Worm (Caenorhabditis elegans) whole organism, mixed stage, embryonic: Measurements from ENCODE around the gene scl-2.

Source experiments
- M03D4.4 ChIP-seq: sonication (generic microtip); optimal IDR thresholded peaks from 2 replicates; lab custom pipeline; 2017; ENCODE audit warnings: mild to moderate bottlenecking, missing genetic modification characterization, missing compliant biosample characterization
- bed-3 ChIP-seq: fragments of 200-800 bp; sonication (Bioruptor generic); optimal IDR thresholded peaks from 3 replicates; lab custom pipeline; 2018; ENCODE audit warnings: mild to moderate bottlenecking, missing genetic modification characterization, moderate library complexity, missing compliant biosample characterization
- ceh-39 ChIP-seq: fragments of 150-350 bp; optimal IDR thresholded peaks from 2 replicates; lab custom pipeline; 2014; ENCODE audit warnings: missing biosample characterization, missing genetic modification characterization
- ceh-43 ChIP-seq: fragments of 200-800 bp; sonication (Bioruptor generic); optimal IDR thresholded peaks from 2 replicates; lab custom pipeline; 2018; ENCODE audit warnings: mild to moderate bottlenecking, missing genetic modification characterization, moderate library complexity, missing compliant biosample characterization
- ceh-83 ChIP-seq: fragments of 200-800 bp; sonication (Bioruptor generic); optimal IDR thresholded peaks from 2 replicates; lab custom pipeline; 2018; ENCODE audit warnings: mild to moderate bottlenecking, missing genetic modification characterization, missing compliant biosample characterization
- ces-1 ChIP-seq: fragments of 150-350 bp; optimal IDR thresholded peaks from 2 replicates; lab custom pipeline; 2014; ENCODE audit warnings: missing biosample characterization, missing genetic modification reagents, missing genetic modification characterization
- cnd-1 ChIP-seq: fragments of 200-800 bp; sonication (Bioruptor generic); optimal IDR thresholded peaks from 2 replicates; lab custom pipeline; 2018; ENCODE audit warnings: mild to moderate bottlenecking, missing genetic modification characterization, missing compliant biosample characterization
- drap-1 ChIP-seq: fragments of 200-800 bp; sonication (Bioruptor generic); optimal IDR thresholded peaks from 3 replicates; lab custom pipeline; 2018; ENCODE audit warnings: mild to moderate bottlenecking, missing genetic modification characterization, missing compliant biosample characterization
- elt-3 ChIP-seq: fragments of 150-350 bp; optimal IDR thresholded peaks from 2 replicates; lab custom pipeline; 2014; ENCODE audit warnings: missing biosample characterization, missing genetic modification characterization
- flh-1 ChIP-seq: fragments of 200-800 bp; sonication (Bioruptor generic); optimal IDR thresholded peaks from 2 replicates; lab custom pipeline; 2018; ENCODE audit warnings: mild to moderate bottlenecking, missing genetic modification characterization, moderate library complexity, missing compliant biosample characterization
- ham-2 ChIP-seq: fragments of 200-800 bp; sonication (Bioruptor generic); optimal IDR thresholded peaks from 2 replicates; lab custom pipeline; 2018; ENCODE audit warnings: mild to moderate bottlenecking, missing genetic modification characterization, missing compliant biosample characterization
- hlh-1 ChIP-seq: fragments of 150-350 bp; optimal IDR thresholded peaks from 2 replicates; lab custom pipeline; 2014; ENCODE audit warnings: missing biosample characterization, missing genetic modification reagents, missing genetic modification characterization
- lin-13 ChIP-seq: fragments of 150-350 bp; optimal IDR thresholded peaks from 2 replicates; lab custom pipeline; 2014; ENCODE audit warnings: missing biosample characterization, missing genetic modification characterization
- lin-32 ChIP-seq: fragments of 200-800 bp; sonication (Bioruptor generic); optimal IDR thresholded peaks from 2 replicates; lab custom pipeline; 2018; ENCODE audit warnings: mild to moderate bottlenecking, missing genetic modification characterization, missing compliant biosample characterization
- mab-5 ChIP-seq: fragments of 150-350 bp; optimal IDR thresholded peaks from 2 replicates; lab custom pipeline; 2014; ENCODE audit warnings: missing biosample characterization, missing genetic modification characterization
- mep-1 ChIP-seq: fragments of 150-350 bp; optimal IDR thresholded peaks from 2 replicates; lab custom pipeline; 2017; ENCODE audit warnings: missing biosample characterization, missing genetic modification reagents, missing genetic modification characterization, inconsistent platforms
- mls-2 ChIP-seq: sonication (generic microtip); optimal IDR thresholded peaks from 2 replicates; lab custom pipeline; 2016; ENCODE audit warnings: mild to moderate bottlenecking, missing genetic modification characterization, moderate library complexity, missing compliant biosample characterization
- nhr-2 ChIP-seq: fragments of 150-350 bp; optimal IDR thresholded peaks from 2 replicates; lab custom pipeline; 2014; ENCODE audit warnings: missing biosample characterization, missing genetic modification characterization
- nhr-237 ChIP-seq: fragments of 150-350 bp; optimal IDR thresholded peaks from 2 replicates; lab custom pipeline; 2014; ENCODE audit warnings: missing biosample characterization, missing genetic modification characterization
- nhr-28 ChIP-seq: fragments of 150-350 bp; optimal IDR thresholded peaks from 2 replicates; lab custom pipeline; 2014; ENCODE audit warnings: missing biosample characterization, missing genetic modification characterization
- nhr-76 ChIP-seq: sonication (generic microtip); optimal IDR thresholded peaks from 2 replicates; lab custom pipeline; 2017; ENCODE audit warnings: missing biosample characterization, missing genetic modification characterization
- pha-4 ChIP-seq: fragments of 150-350 bp; optimal IDR thresholded peaks from 2 replicates; lab custom pipeline; 2018; ENCODE audit warnings: missing biosample characterization, missing genetic modification reagents, missing genetic modification characterization
- sem-2 ChIP-seq: fragments of 200-800 bp; sonication (Bioruptor generic); optimal IDR thresholded peaks from 2 replicates; lab custom pipeline; 2018; ENCODE audit warnings: mild to moderate bottlenecking, missing genetic modification characterization, missing compliant biosample characterization
- snpc-4 ChIP-seq: fragments of 150-350 bp; optimal IDR thresholded peaks from 2 replicates; lab custom pipeline; 2014; ENCODE audit warnings: missing biosample characterization, missing genetic modification characterization
- sptf-1 ChIP-seq: sonication (generic microtip); optimal IDR thresholded peaks from 2 replicates; lab custom pipeline; 2017; ENCODE audit warnings: mild to moderate bottlenecking, missing genetic modification characterization, moderate library complexity, missing compliant biosample characterization
- tbx-8 ChIP-seq: fragments of 200-800 bp; sonication (Bioruptor generic); optimal IDR thresholded peaks from 2 replicates; lab custom pipeline; 2018; ENCODE audit warnings: mild to moderate bottlenecking, missing genetic modification characterization, moderate library complexity, missing compliant biosample characterization
- unc-39 ChIP-seq: fragments of 150-350 bp; optimal IDR thresholded peaks from 2 replicates; lab custom pipeline; 2014; ENCODE audit warnings: missing biosample characterization, missing genetic modification characterization
- unc-62 ChIP-seq: fragments of 150-350 bp; optimal IDR thresholded peaks from 2 replicates; lab custom pipeline; 2014; ENCODE audit warnings: missing biosample characterization, missing genetic modification reagents, missing genetic modification characterization
- zip-8 ChIP-seq: fragments of 150-350 bp; optimal IDR thresholded peaks from 2 replicates; lab custom pipeline; 2014; ENCODE audit warnings: missing biosample characterization, missing genetic modification characterization
- ztf-11 ChIP-seq: fragments of 150-350 bp; optimal IDR thresholded peaks from 2 replicates; lab custom pipeline; 2014; ENCODE audit warnings: missing biosample characterization, missing genetic modification characterization

The scl-2 gene

DNA sequence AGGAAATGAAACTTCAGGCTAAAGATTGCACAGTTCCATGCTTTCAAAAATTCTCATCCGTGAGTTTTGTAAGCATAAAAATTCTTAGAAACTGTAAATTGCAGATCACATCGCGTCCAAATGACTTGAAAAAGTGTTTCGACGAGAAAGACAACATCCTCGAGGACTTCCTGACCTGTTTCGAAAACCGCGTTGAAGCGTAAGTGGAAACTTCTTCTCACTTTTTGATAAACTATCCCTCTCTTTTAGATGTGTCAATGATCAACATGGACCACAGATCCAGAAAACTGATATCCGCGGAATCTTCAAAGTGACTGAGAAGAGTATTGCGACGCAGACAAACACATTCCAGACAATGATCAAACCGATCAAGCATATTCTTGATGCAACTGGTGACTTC lies 23.4 kb downstream of the scl-2 start:
- TF ChIP-seq unc-39: no peak
- TF ChIP-seq snpc-4: no peak
- no peak for TF ChIP-seq mls-2
- TF ChIP-seq nhr-2 (tag; lab: Kevin White, UChicago): no peak
- TF ChIP-seq bed-3 (GFP tag; lab: Kevin White, UChicago): no peak
- TF ChIP-seq flh-1 (GFP tag; lab: Kevin White, UChicago): no peak
- no peak for TF ChIP-seq nhr-237 (tag; lab: Kevin White, UChicago)
- TF ChIP-seq ceh-83 (GFP tag; lab: Kevin White, UChicago): no peak
- no peak for TF ChIP-seq lin-32 (GFP tag; lab: Kevin White, UChicago)
- no peak for TF ChIP-seq cnd-1 (tag; lab: Kevin White, UChicago)
- TF ChIP-seq mep-1 (tag; lab: Kevin White, UChicago): no peak
- no peak for TF ChIP-seq lin-13 (tag; lab: Kevin White, UChicago)
- TF ChIP-seq ceh-39 (tag; lab: Kevin White, UChicago): no peak

DNA sequence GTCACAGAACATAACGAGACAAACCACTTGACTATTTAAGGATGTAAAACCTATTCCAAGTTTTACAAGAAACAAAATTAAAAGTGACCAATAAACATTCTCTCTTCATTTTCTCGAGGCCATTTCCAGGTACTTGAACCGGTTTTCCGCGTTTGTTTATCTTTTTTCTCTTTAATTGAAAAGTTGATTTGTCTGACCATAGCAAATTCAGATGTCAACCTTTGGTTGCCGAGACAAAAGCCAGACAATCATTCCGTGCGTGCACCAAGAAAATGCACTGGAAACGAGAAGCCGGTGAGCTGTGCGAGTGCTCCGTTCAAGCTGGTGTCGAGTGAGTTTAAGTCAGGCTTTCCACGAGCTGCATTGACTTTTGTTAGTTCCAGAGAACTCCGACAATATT lies 24.6 kb downstream of the scl-2 start:
- TF ChIP-seq bed-3 (GFP tag; lab: Kevin White, UChicago) (no peak), nhr-76 (no peak), ham-2 (GFP tag; lab: Kevin White, UChicago) (no peak), pha-4 (tag; lab: Kevin White, UChicago) (no peak), lin-32 (GFP tag; lab: Kevin White, UChicago) (no peak), elt-3 (tag; lab: Kevin White, UChicago) (no peak), ceh-83 (GFP tag; lab: Kevin White, UChicago) (no peak), zip-8 (tag; lab: Kevin White, UChicago) (no peak), mab-5 (tag; lab: Kevin White, UChicago) (no peak), hlh-1 (tag; lab: Kevin White, UChicago) (no peak), unc-39 (no peak), mls-2 (no peak), sem-2 (GFP tag; lab: Kevin White, UChicago) (no peak), nhr-28 (tag; lab: Kevin White, UChicago) (no peak), cnd-1 (tag; lab: Kevin White, UChicago) (no peak), flh-1 (GFP tag; lab: Kevin White, UChicago) (no peak)

DNA sequence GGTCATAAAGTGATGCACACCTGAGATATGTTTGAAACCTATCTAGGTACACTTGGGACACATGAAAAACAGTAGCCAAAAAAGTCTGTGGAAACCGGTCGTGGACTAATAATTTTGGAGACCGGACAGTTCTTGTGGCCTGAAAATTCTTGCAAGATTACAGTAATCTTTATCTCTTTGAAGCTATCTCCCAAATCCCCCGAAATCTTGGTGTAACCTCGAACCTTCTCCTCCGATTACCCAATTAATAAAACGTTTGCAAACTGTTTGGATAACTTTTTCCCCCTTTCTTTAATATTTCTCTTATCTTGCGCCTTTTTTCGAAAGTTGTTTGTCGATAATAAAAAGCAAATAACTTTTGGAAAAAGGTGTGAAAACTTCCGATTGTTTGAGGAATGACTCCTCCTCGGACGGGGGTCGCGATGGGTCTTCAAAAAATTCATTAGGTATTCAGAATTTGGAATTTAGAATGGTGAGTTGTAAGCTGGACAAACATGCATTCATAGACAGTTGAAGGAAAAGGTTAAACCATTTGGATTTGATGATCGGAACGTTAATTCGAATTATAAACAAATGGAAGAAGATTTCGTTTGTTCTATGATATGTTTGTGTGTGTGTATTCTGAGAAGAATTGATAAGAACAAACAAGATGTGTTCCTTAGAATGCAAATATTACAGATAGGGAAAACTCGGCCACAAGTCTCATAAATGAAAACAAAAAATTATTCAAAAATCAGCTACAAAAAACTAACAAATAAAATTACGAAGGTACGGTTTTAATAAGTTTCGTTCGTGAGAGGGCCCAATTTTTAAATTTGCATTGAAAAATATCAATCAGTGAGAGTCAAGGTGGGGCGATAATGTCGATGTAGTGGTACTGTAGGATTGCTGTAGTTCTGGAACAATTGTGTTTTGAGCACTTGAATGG lies 25.6 kb downstream of the scl-2 start:
- TF ChIP-seq ces-1 (GFP tag; lab: Kevin White, UChicago) (no peak), lin-32 (GFP tag; lab: Kevin White, UChicago) (no peak)
- TF ChIP-seq, all 35 proteins: peak for 0

DNA sequence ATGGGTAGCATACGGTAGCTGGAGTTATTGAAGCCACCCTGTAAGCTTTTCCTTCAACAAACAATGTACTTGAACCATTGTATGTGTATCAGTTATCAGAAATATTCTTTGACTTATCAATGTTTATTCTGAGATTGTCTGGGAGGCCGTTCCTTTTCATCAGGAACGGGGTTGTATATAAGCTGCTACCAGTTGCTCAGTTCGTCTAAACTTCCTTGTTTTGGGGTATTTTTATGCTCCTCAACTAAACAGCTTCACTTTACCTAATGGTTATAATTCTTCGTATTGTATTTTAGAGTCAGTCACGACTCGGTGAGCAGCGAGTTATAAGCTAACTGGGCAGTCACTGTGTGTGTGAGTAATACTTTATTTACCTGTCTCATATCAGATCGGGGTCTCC lies 28.2 kb downstream of the scl-2 start:
- TF ChIP-seq ham-2 (GFP tag; lab: Kevin White, UChicago) (no peak), sptf-1 (tag; lab: Kevin White, UChicago) (no peak), flh-1 (GFP tag; lab: Kevin White, UChicago) (no peak), elt-3 (tag; lab: Kevin White, UChicago) (no peak), sem-2 (GFP tag; lab: Kevin White, UChicago) (no peak)

DNA sequence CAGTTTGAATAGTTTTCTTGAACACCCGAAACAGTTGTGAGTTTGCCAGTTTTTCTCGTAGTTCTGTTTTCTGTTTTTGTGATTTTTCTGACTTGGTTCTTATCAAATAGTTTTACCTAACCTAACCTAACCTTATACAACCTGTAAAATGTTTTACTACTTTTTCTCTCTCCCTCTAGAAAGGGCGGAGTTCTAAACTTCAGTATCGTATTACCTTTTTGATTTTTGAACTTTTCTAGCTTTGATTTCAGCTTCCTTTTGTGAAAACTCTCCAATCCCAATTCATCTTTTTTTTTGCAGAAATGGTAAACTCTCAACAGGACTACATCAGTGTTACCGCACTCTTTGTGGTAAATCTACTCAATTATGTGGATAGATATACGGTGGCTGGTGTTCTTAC lies 29.2 kb downstream of the scl-2 start, which contains the start of gene spin-2:
Gene spin-2, plus strand, starts transcription at position 301 of the 400 bp plus-strand sequence.
- no peak for TF ChIP-seq nhr-28 (tag; lab: Kevin White, UChicago)
- no peak for TF ChIP-seq ztf-11
- no peak for TF ChIP-seq hlh-1 (tag; lab: Kevin White, UChicago)
- no peak for TF ChIP-seq pha-4 (tag; lab: Kevin White, UChicago)
- no peak for TF ChIP-seq nhr-76
- TF ChIP-seq drap-1: no peak
- no peak for TF ChIP-seq tbx-8 (GFP tag; lab: Kevin White, UChicago)
- no peak for TF ChIP-seq unc-62 (GFP tag; lab: Kevin White, UChicago)
- no peak for TF ChIP-seq ceh-43 (GFP tag; lab: Kevin White, UChicago)
- TF ChIP-seq mls-2: no peak
- no peak for TF ChIP-seq M03D4.4 (tag; lab: Kevin White, UChicago)
- TF ChIP-seq ceh-83 (GFP tag; lab: Kevin White, UChicago): no peak
- TF ChIP-seq ceh-39 (tag; lab: Kevin White, UChicago): no peak
- TF ChIP-seq mab-5 (tag; lab: Kevin White, UChicago): no peak
- no peak for TF ChIP-seq ces-1 (GFP tag; lab: Kevin White, UChicago)
- no peak for TF ChIP-seq snpc-4
